Fruit fly (Drosophila melanogaster) whole organism, wandering third instar larva: Measurements from ENCODE around the gene CG5928.

Source experiments
- Vsx2 ChIP-seq: fragments of 200-300, 225-300 bp; sonication (Bioruptor generic); optimal IDR thresholded peaks from 2 replicates; lab custom pipeline; 2018; ENCODE audit warnings: missing biosample characterization, missing genetic modification characterization; ENCODE audit not compliant: partially characterized antibody
- sv ChIP-seq: fragments of 200-800 bp; sonication (Bioruptor generic); optimal IDR thresholded peaks from 3 replicates; lab custom pipeline; 2016; ENCODE audit warnings: missing biosample characterization, missing genetic modification characterization
- usp ChIP-seq: fragments of >200 bp; optimal IDR thresholded peaks from 2 replicates; lab custom pipeline; 2017; ENCODE audit warnings: missing biosample characterization, missing genetic modification characterization

dm6 chrX:6074845-6075244 lies 7.1 kb downstream of the CG5928 start, which contains the start of gene Tsp5D:
- TF ChIP-seq usp (GFP tag; lab: Kevin White, UChicago) (no peak), sv (peak; percentile 56), Vsx2 (GFP tag; lab: Kevin White, UChicago) (no peak)
